Fruit fly (Drosophila melanogaster) whole organism, larva: ENCODE data around the gene RhoGEF3.

Experiments used
- noc ChIP-seq: fragments of 200-800 bp; sonication (Bioruptor generic); optimal IDR thresholded peaks from 3 replicates; lab custom pipeline; 2019; ENCODE audit warnings: missing biosample characterization, mild to moderate bottlenecking, missing genetic modification characterization, moderate library complexity

RhoGEF3 gene

dm6 chr3L:276736-277487 lies at the start of gene RhoGEF3:
Gene RhoGEF3 (plus strand): TSS chr3L:277437.
- TF ChIP-seq noc: no peak

DNA sequence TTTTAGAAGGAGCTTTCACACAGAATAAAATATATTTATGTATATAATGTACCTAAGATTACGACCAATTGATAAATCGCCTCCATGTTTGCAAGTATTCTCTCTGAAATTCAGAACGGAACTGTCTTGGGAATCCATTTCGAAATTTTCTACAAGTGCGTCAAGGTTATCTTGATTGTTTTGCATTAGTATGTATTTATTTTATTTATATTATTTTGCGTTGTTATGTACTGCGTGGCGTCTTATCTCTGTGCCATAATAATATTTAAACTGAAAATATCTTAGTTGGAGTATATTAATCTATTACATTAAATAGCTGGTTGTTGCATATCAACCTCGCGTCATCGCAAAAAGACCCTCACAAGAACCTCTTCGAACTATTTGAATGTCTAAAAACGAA lies 45.7 kb upstream of the RhoGEF3 start, which contains the start of gene CG42846:
TSS of gene CG42846 (minus strand) at position 101 of the 400 bp plus-strand sequence.
- no peak for TF ChIP-seq noc

- no peak for TF ChIP-seq noc
Observed at dm6 chr3L:232267-232666, 45.0 kb upstream of the RhoGEF3 start, which contains the start of gene CG34454. Gene CG34454 (minus strand): TSS chr3L:232350.

- no peak for TF ChIP-seq noc
Observed at dm6 chr3L:233251-233650, 44.0 kb upstream of the RhoGEF3 start, which contains the start of gene CG34453. Gene CG34453 (minus strand): TSS chr3L:233351.

DNA sequence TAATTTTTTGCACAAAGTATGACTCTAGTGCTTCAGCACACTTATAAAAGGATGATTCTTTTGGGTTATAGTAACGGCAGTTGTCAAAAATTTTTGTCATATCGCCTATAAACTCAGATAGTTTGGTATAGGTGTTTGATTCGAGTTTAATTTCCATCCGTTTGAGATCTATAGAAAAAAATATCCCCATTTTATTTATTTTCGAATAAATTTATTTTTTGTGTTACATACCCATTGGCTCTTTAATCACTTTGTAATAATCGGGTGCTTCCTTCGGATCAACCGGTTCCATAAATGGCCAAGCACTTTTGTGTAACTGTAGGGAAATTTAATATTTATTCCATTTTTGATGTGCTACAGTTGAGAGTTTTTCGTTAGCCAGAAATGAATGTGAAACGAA lies 42.9 kb upstream of the RhoGEF3 start:
- no peak for TF ChIP-seq noc

dm6 chr3L:246644-247199 lies 30.5 kb upstream of the RhoGEF3 start:
- TF ChIP-seq noc: no peak

DNA sequence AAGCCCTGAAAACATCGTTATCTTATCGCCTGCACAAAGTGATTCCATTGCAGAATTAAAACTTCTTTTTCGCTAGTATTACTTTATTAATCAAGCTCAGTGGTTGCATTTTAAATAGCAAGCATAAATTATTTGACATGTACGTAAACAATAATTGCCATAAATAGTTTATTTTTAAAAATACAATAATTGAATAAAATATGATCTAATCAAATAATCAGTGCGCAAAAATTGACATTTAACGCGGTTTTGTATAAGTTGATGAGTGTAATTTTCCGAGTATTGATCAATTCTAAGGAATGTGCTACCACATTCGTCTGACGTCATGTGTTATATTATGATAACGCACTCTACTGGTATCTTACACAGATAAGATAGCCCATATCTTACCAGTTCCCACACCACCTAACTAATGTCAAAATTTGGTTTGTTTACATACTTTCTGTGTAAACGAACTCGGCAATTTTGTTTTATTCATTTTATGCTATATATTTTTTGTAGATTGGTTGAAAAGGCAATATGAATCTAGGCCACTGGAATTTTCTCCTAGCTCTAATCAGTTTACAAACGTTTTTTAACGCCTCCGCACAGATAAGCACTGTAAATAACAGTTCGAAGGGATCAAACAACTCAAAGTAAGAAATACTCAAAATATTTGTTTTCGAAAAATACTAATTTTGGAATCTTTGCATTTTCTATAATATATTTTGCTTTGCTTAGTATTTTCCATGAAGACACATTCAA lies 29.6 kb upstream of the RhoGEF3 start, which contains the start of gene mthl14:
TSS of gene mthl14 (plus strand) at position 10 of the 744 bp plus-strand sequence.
- TF ChIP-seq noc: no peak

DNA sequence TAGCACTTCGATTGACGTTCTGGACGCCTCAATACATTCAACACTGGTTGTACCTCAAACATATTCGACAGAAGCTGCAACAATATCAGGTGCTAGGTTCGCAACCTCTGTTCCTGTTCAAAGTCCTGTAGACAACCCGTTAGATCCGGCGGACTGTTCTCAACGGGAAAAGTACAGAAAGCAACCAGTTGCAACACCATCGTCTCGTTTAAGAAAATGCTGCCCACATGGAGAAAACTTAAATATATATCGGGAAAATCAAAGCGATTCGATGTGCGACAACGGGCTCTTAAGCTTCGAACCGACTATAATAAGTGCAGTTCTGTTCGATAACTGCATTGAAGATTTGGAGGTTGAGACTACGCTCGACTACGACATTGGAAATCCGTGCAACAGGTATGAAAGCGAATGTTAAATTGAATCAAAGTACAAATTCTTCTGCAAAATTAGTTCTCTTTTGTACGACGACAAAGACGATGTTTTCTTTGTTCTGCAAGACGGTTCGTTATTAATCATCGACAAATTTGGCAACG lies 28.9 kb upstream of the RhoGEF3 start:
- TF ChIP-seq noc: no peak

DNA sequence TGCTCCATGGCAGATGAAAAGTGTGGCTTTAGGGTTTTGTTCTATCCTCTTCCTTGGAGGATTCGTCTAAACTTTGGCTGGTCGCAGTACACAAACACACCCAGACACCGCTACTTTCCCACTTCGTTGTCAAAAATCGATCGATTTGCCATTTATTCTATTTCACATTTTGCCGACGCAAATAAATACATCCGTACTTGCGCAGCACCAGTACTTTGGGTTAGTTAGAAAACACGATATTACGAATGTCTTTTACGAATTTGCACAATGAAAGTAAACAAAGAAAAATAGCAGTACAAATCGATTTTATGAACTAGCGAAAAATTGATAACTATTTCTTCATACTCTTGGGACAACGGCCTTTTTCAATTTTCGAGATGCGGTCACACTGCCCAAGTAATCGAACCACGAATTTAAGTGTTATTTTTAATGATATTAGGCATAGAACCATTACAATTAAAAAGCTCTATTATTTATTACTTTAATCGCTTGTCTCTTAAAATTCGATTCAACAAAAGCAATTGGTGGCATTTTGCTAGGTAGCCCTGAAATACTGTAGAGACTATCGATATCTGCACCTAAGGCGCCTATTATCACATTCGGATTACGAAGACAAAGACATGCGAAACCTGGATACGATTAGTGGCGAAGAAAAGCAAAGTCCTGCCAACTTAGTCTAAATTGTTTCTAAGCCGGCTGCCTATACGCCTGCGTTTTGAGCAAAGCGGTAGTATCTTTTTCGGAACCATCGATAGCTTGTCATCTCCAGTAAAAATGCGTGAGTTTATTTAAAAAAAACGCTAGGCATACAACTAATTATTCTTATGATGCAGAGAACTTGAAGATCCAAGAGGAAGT lies 19.4 kb upstream of the RhoGEF3 start, which contains the start of the genes DIP2 and wac:
TSS of gene DIP2 (minus strand) at position 337 of the 858 bp plus-strand sequence.
TSS of gene wac (plus strand) at position 559 of the 858 bp plus-strand sequence.
- TF ChIP-seq noc: no peak

DNA sequence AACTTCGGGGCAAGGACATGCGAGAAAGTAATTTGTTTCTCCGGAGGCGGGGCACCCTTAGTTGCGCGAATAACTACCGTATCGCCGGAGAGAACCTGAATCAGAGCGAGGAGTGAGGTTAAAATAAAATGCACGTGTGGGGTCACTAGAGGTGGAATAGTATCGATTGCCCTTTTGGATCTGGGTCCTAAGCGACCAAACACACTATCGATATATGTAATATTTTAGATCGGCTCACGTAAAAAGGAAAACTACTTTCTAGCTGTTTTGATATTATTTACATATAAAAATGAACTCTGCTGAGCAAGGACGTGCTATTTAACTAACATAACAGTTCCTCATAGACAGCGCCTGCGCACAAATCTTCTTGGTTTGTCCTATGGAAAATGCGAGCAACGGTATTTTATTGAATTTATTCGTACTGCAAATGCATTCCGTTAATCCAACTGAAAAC lies 14.5 kb upstream of the RhoGEF3 start:
- no peak for TF ChIP-seq noc

DNA sequence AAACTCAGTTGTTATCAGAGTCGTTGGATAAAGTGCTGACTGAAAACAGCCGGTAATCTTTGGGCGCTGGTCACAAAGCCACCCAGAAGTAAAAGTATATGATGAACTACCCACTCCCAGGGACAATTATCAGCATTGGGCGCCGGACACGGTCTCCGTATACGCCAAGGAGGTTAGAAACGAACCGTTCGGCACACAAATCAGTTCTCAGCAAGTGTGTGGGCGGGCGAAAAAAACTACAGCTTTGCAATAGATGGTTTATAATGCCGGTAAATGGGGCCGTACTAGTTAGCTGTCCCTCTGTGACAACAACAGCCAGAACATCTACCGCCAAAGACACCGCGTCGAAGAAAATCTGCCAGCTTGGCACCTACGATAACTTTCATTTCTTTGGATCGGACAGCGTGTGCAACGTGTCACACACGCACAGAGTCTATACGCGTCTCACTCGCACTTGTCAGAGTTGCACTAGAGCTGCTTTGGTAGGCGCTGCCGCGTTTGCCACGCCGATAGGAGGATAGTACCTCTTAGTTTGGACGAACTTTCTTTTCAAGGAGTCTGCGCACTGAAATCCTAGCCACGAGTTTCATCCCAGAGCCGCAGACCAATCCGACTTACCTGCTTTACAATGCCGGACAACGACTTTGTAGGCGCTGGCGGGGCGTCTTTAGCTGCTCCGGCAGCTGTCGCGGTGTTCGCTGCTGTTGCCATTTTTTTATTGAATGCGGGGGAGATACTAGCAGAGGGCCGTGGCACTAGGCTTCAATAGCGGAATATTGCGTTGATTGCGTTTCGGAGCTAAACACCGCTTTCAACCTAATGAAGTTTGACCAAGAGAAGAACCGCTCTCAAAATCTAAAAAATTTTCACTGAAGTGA lies 13.5 kb upstream of the RhoGEF3 start:
- TF ChIP-seq noc: no peak

- peak; percentile 38 for TF ChIP-seq noc
Observed at dm6 chr3L:264378-265151, 12.7 kb upstream of the RhoGEF3 start, which contains the start of the genes Tudor-SN and mRpL17. Gene Tudor-SN (minus strand): TSS chr3L:264380. Gene mRpL17 (plus strand): TSS chr3L:264779.

DNA sequence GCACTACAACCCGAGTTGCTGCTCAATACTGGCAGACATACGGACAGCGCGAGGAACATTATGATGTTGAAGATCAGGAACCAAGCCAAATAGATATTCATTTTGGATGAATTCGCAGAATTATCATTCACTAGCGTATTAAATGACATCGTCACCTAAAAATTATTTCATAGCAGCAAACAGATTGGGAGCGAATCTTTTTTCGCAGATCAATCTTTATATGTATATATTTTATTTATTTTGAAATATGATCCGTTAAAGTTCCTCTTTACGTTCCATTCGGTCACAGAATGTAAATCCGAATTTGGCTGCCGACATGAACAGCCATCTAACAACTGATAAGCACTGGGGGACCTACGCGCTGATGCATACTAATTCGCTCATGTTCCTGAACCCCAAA lies 11.4 kb upstream of the RhoGEF3 start, which contains the start of gene CG34263:
TSS of gene CG34263 (minus strand) at position 101 of the 400 bp plus-strand sequence.
- no peak for TF ChIP-seq noc

DNA sequence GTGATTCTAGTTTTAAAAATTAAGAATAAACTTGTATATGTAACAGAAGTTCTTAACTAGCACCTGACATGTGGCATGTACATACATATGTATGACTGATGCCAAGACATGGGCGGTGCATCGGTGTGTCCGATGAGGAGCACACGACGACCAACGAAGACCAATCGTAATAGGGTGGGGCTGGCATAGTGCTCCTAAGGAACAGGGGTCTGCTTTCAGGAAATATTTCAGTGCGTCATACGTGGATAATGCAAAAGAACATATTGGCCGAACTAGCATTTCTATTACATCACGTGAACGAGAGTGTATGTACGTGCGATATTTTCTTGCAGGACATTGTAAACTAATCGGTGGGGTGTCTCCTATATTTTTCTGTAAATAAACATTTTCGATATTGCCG lies 10.2 kb upstream of the RhoGEF3 start, which contains the start of gene miple1:
TSS of gene miple1 (plus strand) at position 217 of the 400 bp plus-strand sequence.
- TF ChIP-seq noc: no peak
